Worm (Caenorhabditis elegans) whole organism, young adult: Measurements from ENCODE around the gene F35H10.5.
A peak's percentile ranks its signal among the peaks of the same experiment; 100 is the strongest.

Source experiments
- Y56A3A.18 ChIP-seq: fragments of 200-800 bp; sonication (Bioruptor generic); IDR thresholded peaks from 2 replicates; pipeline ENCODE4 v1.3.6; 2022; ENCODE audit warnings: missing genetic modification reagents, missing genetic modification characterization, missing compliant biosample characterization
- dpff-1 ChIP-seq: sonication (generic microtip); optimal IDR thresholded peaks from 2 replicates; lab custom pipeline; 2017; ENCODE audit warnings: mild to moderate bottlenecking, missing genetic modification characterization, missing compliant biosample characterization
- mcd-1 ChIP-seq: fragments of 200-800 bp; sonication (Bioruptor generic); IDR thresholded peaks from 2 replicates; pipeline ENCODE4 v1.3.6; 2022; ENCODE audit warnings: missing genetic modification reagents, missing genetic modification characterization, missing compliant biosample characterization
- pha-4 ChIP-seq: fragments of 150-350 bp; sonication (generic microtip); optimal IDR thresholded peaks from 2 replicates; lab custom pipeline; 2014; ENCODE audit warnings: missing biosample characterization, missing genetic modification reagents, missing genetic modification characterization
- sdz-38 ChIP-seq: sonication (generic microtip); optimal IDR thresholded peaks from 2 replicates; lab custom pipeline; 2016; ENCODE audit warnings: missing genotype, missing genetic modification characterization, missing compliant biosample characterization
- sptf-2 ChIP-seq: fragments of 200-800 bp; sonication (Bioruptor generic); optimal IDR thresholded peaks from 2 replicates; lab custom pipeline; 2018; ENCODE audit warnings: mild to moderate bottlenecking, missing genetic modification characterization, missing compliant biosample characterization
- unc-130 ChIP-seq: sonication (generic microtip); optimal IDR thresholded peaks from 2 replicates; lab custom pipeline; 2016; ENCODE audit warnings: missing genetic modification reagents, missing genetic modification characterization, missing compliant biosample characterization

DNA sequence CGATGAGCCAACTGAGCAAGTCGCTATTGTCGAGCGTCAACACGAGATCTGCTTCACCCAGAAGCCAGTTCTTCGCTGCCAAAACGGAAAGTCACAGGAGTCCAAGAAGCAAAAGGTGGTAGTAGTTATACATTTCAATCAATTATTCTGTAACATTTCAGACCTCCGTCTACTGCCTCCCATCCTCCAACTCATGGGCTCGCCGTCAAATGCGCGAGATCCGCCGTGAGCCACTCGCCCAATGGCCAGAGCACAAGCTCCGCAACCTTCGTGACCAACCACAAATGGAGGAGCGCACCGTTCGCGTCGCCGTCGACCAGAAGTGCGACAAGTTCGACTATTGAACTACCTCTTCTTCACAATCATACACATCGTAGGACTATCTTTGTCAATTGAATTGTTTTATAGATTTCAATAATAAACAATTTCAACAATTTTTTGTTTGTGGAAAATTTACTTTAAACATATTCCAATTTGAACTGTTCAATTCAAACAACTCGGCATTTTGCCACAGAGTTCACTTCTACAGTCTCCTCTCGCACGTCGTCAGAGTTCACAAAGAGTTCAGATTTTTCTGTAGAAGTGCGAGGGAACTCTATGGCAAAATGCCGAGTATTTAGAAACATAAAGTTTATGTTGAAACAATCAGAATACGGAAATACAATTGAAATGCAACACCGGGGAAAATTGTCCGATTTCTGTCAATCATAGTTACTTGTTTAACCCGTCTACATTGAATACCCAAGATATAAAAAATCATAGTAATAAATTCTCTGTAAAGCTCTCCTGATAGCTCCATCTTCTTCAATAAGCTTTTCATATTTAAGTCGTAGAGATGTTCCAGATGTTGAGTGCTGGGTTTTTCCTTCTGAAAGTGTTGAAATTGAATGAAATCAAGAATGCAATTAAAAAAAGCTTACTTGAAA lies 34.3 kb upstream of the F35H10.5 start:
- TF ChIP-seq unc-130 (GFP tag; lab: Kevin White, UChicago), result no peak
- TF ChIP-seq dpff-1 (tag; lab: Kevin White, UChicago), result no peak
- 0 out of 2 replicates have a peak, but pooled peaks have one; percentile 39 for TF ChIP-seq mcd-1 (GFP tag; lab: Robert Waterston, UW)
- TF ChIP-seq sptf-2 (GFP tag; lab: Kevin White, UChicago), result no peak
- no peak; the same call in 1 of the 2 replicates for TF ChIP-seq Y56A3A.18 (GFP tag; lab: Robert Waterston, UW)
- TF ChIP-seq sdz-38, result no peak
- no peak for TF ChIP-seq pha-4 (tag; lab: Kevin White, UChicago)
